Fruit fly (Drosophila melanogaster): Measurements from ENCODE around the gene CG31869.
A peak's percentile ranks its signal among the peaks of the same experiment; 100 is the strongest.

CG31869 gene

DNA sequence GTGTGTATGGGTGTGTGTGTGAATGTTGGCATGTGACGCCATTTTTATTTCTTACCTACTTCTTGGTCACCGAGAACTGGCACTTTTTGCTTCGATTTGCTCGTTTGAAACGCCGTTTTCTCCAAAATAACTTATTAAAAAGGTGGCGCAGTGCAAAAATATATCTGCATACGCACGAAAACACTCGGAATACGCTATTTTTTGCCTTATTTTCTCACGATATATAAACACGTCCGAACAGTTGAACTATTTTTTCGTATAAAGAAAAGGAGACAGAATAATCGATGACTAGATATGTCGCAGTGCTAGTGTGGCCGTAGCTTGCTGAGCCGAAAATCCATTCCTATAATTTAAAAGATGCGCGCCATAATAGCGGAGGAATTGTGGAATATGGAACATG lies 41.4 kb upstream of the CG31869 start, which contains the start of gene CG6700:
CG6700 (minus strand) TSS at position 272 of the 400 bp plus-strand sequence.
- TF ChIP-seq Ets98B (GFP tag; IDR thresholded peaks at IDR 0.05) (no peak), Snoo (tag; optimal IDR thresholded peaks at IDR 0.05) (no peak), CG14655 (GFP tag; optimal IDR thresholded peaks at IDR 0.05) (no peak), gl (tag; optimal IDR thresholded peaks at IDR 0.05) (no peak), CG17806 (tag; optimal IDR thresholded peaks at IDR 0.05) (no peak), D1 (tag; optimal IDR thresholded peaks at IDR 0.05) (no peak), EcR (GFP tag; optimal IDR thresholded peaks at IDR 0.05) (no peak), CG10348 (GFP tag; IDR thresholded peaks at IDR 0.05) (no peak), CG15710 (tag; optimal IDR thresholded peaks at IDR 0.05) (no peak), CG12605 (GFP tag; IDR thresholded peaks at IDR 0.05) (no peak), rn (GFP tag; IDR thresholded peaks at IDR 0.05) (no peak), CG32121 (GFP tag; IDR thresholded peaks at IDR 0.05) (no peak), CG34367 (tag; optimal IDR thresholded peaks at IDR 0.05) (no peak), fd96Ca (GFP tag; IDR thresholded peaks at IDR 0.05) (no peak), Pif1B (GFP tag; optimal IDR thresholded peaks at IDR 0.05) (no peak), Pif1A (GFP tag; optimal IDR thresholded peaks at IDR 0.05) (no peak), CG13204 (GFP tag; optimal IDR thresholded peaks at IDR 0.05) (no peak), CG4496 (GFP tag; IDR thresholded peaks at IDR 0.05) (no peak)

dm6 chr2L:10841619-10842018 lies 40.7 kb upstream of the CG31869 start:
- no peak for TF ChIP-seq EcR (GFP tag; optimal IDR thresholded peaks at IDR 0.05)
- TF ChIP-seq Pif1A (GFP tag; optimal IDR thresholded peaks at IDR 0.05) = no peak

DNA sequence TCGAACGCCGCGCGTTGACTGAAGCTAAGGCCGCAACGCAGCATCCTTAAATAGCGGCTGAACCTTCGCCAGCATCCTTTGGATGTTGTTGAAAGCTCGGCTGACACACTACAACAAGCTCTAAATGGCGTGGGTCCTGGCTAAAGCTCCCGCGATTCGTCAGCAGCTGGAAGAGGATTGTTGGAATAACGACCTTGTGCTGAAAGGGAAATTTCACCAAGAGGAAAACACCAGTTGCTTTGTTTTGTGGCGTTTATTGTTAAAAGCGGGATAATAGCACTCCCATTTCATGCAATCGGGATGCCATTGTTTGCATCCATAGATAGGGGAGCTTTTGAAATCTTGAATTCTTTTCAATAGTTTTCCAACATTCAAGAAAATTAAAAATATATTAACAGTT lies 36.6 kb upstream of the CG31869 start, which contains the start of gene Nos:
Nos (minus strand) TSS at position 21 of the 400 bp plus-strand sequence.
- no peak for TF ChIP-seq CG10348 (GFP tag; IDR thresholded peaks at IDR 0.05)
- TF ChIP-seq CG12605 (GFP tag; IDR thresholded peaks at IDR 0.05) = peak; percentile 76

- TF ChIP-seq CG13204 (GFP tag; optimal IDR thresholded peaks at IDR 0.05) = no peak
- TF ChIP-seq CG4496 (GFP tag; IDR thresholded peaks at IDR 0.05) = no peak
- TF ChIP-seq D1 (tag; optimal IDR thresholded peaks at IDR 0.05) = no peak
- TF ChIP-seq gl (tag; optimal IDR thresholded peaks at IDR 0.05) = no peak
- TF ChIP-seq rn (GFP tag; IDR thresholded peaks at IDR 0.05) = no peak
- no peak for TF ChIP-seq Snoo (tag; optimal IDR thresholded peaks at IDR 0.05)
Observed at dm6 chr2L:10831590-10831989, 30.7 kb upstream of the CG31869 start.

DNA sequence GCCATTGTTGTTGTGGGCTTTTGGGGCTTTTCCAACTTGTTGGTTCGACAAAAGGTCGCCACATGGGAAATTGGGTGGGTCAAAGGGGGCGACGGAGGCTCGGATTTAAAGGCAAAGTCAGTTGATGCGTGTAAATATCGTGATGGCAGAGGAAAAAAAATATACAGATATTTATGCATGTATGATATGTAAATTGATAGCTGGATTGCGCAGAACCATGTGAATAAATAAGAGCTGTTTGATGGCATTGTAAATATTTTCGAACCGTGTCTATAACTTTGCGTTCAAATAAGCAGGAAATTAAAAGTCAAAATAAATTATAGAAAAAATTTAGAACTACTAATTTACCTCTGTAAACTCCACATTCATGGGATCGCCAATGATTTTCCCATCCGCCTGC lies 21.7 kb upstream of the CG31869 start:
- TF ChIP-seq Pif1A (GFP tag; optimal IDR thresholded peaks at IDR 0.05) = no peak
- no peak for TF ChIP-seq fd96Ca (GFP tag; IDR thresholded peaks at IDR 0.05)
- TF ChIP-seq CG34367 (tag; optimal IDR thresholded peaks at IDR 0.05) = no peak
- no peak for TF ChIP-seq EcR (GFP tag; optimal IDR thresholded peaks at IDR 0.05)
- TF ChIP-seq CG12605 (GFP tag; IDR thresholded peaks at IDR 0.05) = no peak
- no peak for TF ChIP-seq CG8159 (tag; optimal IDR thresholded peaks at IDR 0.05)
- TF ChIP-seq Ets98B (GFP tag; IDR thresholded peaks at IDR 0.05) = no peak
- TF ChIP-seq CG8301 (tag; optimal IDR thresholded peaks at IDR 0.05) = no peak
- no peak for TF ChIP-seq rn (GFP tag; IDR thresholded peaks at IDR 0.05)
- TF ChIP-seq CG14655 (GFP tag; optimal IDR thresholded peaks at IDR 0.05) = no peak
- TF ChIP-seq CG32121 (GFP tag; IDR thresholded peaks at IDR 0.05) = no peak
- no peak for TF ChIP-seq CG10348 (GFP tag; IDR thresholded peaks at IDR 0.05)
- TF ChIP-seq CG4496 (GFP tag; IDR thresholded peaks at IDR 0.05) = no peak
- no peak for TF ChIP-seq CG13204 (GFP tag; optimal IDR thresholded peaks at IDR 0.05)

DNA sequence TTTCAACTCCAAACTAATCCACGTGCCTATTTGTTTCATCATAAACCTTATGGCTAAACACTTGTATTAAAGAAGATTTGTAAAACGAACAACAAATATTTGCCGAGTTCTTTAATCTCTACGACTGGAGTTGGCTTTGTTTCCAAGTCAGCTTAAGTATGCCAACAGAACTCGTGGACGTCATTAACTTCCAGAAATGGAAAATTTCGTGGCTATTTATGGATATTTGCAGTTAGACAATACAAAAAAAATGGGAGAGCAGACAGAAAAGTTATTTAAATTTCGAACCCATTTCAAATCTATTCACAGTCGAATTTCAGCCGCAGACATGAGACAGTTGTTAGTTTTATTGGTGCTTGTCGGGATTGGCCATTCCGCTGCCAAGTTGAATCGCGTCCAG lies 19.5 kb upstream of the CG31869 start, which contains the start of gene CG17134:
CG17134 (plus strand) TSS at position 301 of the 400 bp plus-strand sequence.
- TF ChIP-seq Pif1B (GFP tag; optimal IDR thresholded peaks at IDR 0.05) = no peak
- no peak for TF ChIP-seq EcR (GFP tag; optimal IDR thresholded peaks at IDR 0.05)
- no peak for TF ChIP-seq gl (tag; optimal IDR thresholded peaks at IDR 0.05)
- TF ChIP-seq Pif1A (GFP tag; optimal IDR thresholded peaks at IDR 0.05) = no peak
- no peak for TF ChIP-seq fd96Ca (GFP tag; IDR thresholded peaks at IDR 0.05)
- no peak for TF ChIP-seq CG32121 (GFP tag; IDR thresholded peaks at IDR 0.05)
- TF ChIP-seq CG9948 (tag; optimal IDR thresholded peaks at IDR 0.05) = no peak
- no peak for TF ChIP-seq CG17806 (tag; optimal IDR thresholded peaks at IDR 0.05)
- TF ChIP-seq CG4496 (GFP tag; IDR thresholded peaks at IDR 0.05) = no peak
- no peak for TF ChIP-seq Ets98B (GFP tag; IDR thresholded peaks at IDR 0.05)
- TF ChIP-seq CG10348 (GFP tag; IDR thresholded peaks at IDR 0.05) = no peak
- TF ChIP-seq Snoo (tag; optimal IDR thresholded peaks at IDR 0.05) = no peak

dm6 chr2L:10818807-10819206 lies 17.9 kb upstream of the CG31869 start, which contains the start of gene CG6508:
Gene CG6508, plus strand, starts transcription at chr2L:10819107.
- no peak for TF ChIP-seq CG8301 (tag; optimal IDR thresholded peaks at IDR 0.05)
- TF ChIP-seq Snoo (tag; optimal IDR thresholded peaks at IDR 0.05) = no peak
- TF ChIP-seq D1 (tag; optimal IDR thresholded peaks at IDR 0.05) = no peak
- TF ChIP-seq EcR (GFP tag; optimal IDR thresholded peaks at IDR 0.05) = no peak
- TF ChIP-seq CG4496 (GFP tag; IDR thresholded peaks at IDR 0.05) = no peak
- TF ChIP-seq CG14655 (GFP tag; optimal IDR thresholded peaks at IDR 0.05) = no peak
- no peak for TF ChIP-seq CG9948 (tag; optimal IDR thresholded peaks at IDR 0.05)
- no peak for TF ChIP-seq CG17806 (tag; optimal IDR thresholded peaks at IDR 0.05)
- TF ChIP-seq Pif1A (GFP tag; optimal IDR thresholded peaks at IDR 0.05) = no peak
- TF ChIP-seq CG10348 (GFP tag; IDR thresholded peaks at IDR 0.05) = no peak
- no peak for TF ChIP-seq fd96Ca (GFP tag; IDR thresholded peaks at IDR 0.05)
- TF ChIP-seq rn (GFP tag; IDR thresholded peaks at IDR 0.05) = no peak
- TF ChIP-seq gl (tag; optimal IDR thresholded peaks at IDR 0.05) = no peak
- TF ChIP-seq CG8159 (tag; optimal IDR thresholded peaks at IDR 0.05) = no peak
- no peak for TF ChIP-seq Ets98B (GFP tag; IDR thresholded peaks at IDR 0.05)
- no peak for TF ChIP-seq CG32121 (GFP tag; IDR thresholded peaks at IDR 0.05)
- TF ChIP-seq Pif1B (GFP tag; optimal IDR thresholded peaks at IDR 0.05) = no peak
- no peak for TF ChIP-seq CG13204 (GFP tag; optimal IDR thresholded peaks at IDR 0.05)
- TF ChIP-seq CG15710 (tag; optimal IDR thresholded peaks at IDR 0.05) = no peak
- TF ChIP-seq CG34367 (tag; optimal IDR thresholded peaks at IDR 0.05) = no peak
